Worm (Caenorhabditis elegans) whole organism, midembryonic: ENCODE measurements around the gene ZK105.5.

Source experiments
- T22C8.4 ChIP-seq: fragments of 200-800 bp; sonication (Bioruptor generic); IDR thresholded peaks from 2 replicates; pipeline ENCODE4 v1.3.6; 2022; ENCODE audit warnings: missing genetic modification characterization, missing compliant biosample characterization
- cog-1 ChIP-seq: sonication (generic microtip); optimal IDR thresholded peaks from 2 replicates; lab custom pipeline; 2016; ENCODE audit warnings: missing genetic modification characterization, missing compliant biosample characterization
- flt-1 ChIP-seq: fragments of 200-800 bp; sonication (Bioruptor generic); IDR thresholded peaks from 2 replicates; pipeline ENCODE4 v1.3.6; 2022; ENCODE audit warnings: missing genetic modification characterization, missing compliant biosample characterization
- klf-2 ChIP-seq: fragments of 200-800 bp; sonication (Bioruptor generic); conservative IDR thresholded peaks from 2 replicates; pipeline ENCODE4 v1.3.6; 2022; ENCODE audit warnings: missing genetic modification reagents, missing genetic modification characterization, missing compliant biosample characterization
- med-1 ChIP-seq: sonication (generic microtip); optimal IDR thresholded peaks from 2 replicates; lab custom pipeline; 2017; ENCODE audit warnings: missing genetic modification characterization, mild to moderate bottlenecking, missing compliant biosample characterization, antibody characterized with exemption, missing genetic modification reagents; ENCODE audit not compliant: insufficient read depth
- ref-1 ChIP-seq: fragments of 200-800 bp; sonication (Bioruptor generic); conservative IDR thresholded peaks from 2 replicates; pipeline ENCODE4 v1.3.6; 2022; ENCODE audit warnings: missing genetic modification reagents, missing genetic modification characterization, missing compliant biosample characterization
- ztf-23 ChIP-seq: fragments of 200-800 bp; sonication (Bioruptor generic); IDR thresholded peaks from 2 replicates; pipeline ENCODE4 v1.3.6; 2022; ENCODE audit warnings: missing genetic modification reagents, missing genetic modification characterization, missing compliant biosample characterization

DNA sequence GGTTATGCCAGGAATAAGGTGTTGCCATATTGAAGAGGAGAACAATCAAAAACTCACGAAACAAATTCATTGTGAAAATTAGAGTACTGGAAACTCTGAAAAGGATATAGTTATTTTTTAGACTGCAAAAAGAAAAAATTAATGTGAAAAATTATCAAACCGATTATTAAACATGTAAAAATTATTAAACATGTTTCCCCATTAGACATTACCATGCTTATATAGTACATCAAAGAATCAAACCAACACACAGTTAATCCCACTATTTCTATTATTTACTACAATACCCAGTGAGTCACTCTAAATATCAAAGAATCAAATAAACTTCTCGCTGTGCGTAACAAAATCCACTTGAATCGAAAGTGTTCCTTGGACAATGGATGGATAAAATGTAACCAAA lies 4.5 kb downstream of the ZK105.5 start, which contains the start of gene ZK105.13:
- no peak for TF ChIP-seq cog-1 (tag; lab: Kevin White, UChicago)
- TF ChIP-seq flt-1, result no peak
- TF ChIP-seq T22C8.4 (GFP tag; lab: Robert Waterston, UW), result no peak
- TF ChIP-seq ztf-23 (GFP tag; lab: Robert Waterston, UW), result no peak
- no peak for TF ChIP-seq klf-2 (GFP tag; lab: Robert Waterston, UW)
- TF ChIP-seq med-1 (GFP tag; lab: Kevin White, UChicago), result no peak
- no peak for TF ChIP-seq ref-1
